Worm (Caenorhabditis elegans) whole organism, midembryonic: ENCODE measurements around the gene C33E10.1.

Experiments
- T22C8.4 ChIP-seq: fragments of 200-800 bp; sonication (Bioruptor generic); IDR thresholded peaks from 2 replicates; pipeline ENCODE4 v1.3.6; 2022; ENCODE audit warnings: missing genetic modification characterization, missing compliant biosample characterization
- cog-1 ChIP-seq: sonication (generic microtip); optimal IDR thresholded peaks from 2 replicates; lab custom pipeline; 2016; ENCODE audit warnings: missing genetic modification characterization, missing compliant biosample characterization
- flt-1 ChIP-seq: fragments of 200-800 bp; sonication (Bioruptor generic); IDR thresholded peaks from 2 replicates; pipeline ENCODE4 v1.3.6; 2022; ENCODE audit warnings: missing genetic modification characterization, missing compliant biosample characterization
- med-1 ChIP-seq: sonication (generic microtip); optimal IDR thresholded peaks from 2 replicates; lab custom pipeline; 2017; ENCODE audit warnings: missing genetic modification characterization, mild to moderate bottlenecking, missing compliant biosample characterization, antibody characterized with exemption, missing genetic modification reagents; ENCODE audit not compliant: insufficient read depth
- ref-1 ChIP-seq: fragments of 200-800 bp; sonication (Bioruptor generic); conservative IDR thresholded peaks from 2 replicates; pipeline ENCODE4 v1.3.6; 2022; ENCODE audit warnings: missing genetic modification reagents, missing genetic modification characterization, missing compliant biosample characterization
- tab-1 ChIP-seq: fragments of 200-800 bp; sonication (Bioruptor generic); IDR thresholded peaks from 2 replicates; pipeline ENCODE4 v1.3.6; 2022; ENCODE audit warnings: missing genetic modification characterization, missing compliant biosample characterization
- ztf-29 ChIP-seq: fragments of 200-800 bp; sonication (Bioruptor generic); IDR thresholded peaks from 2 replicates; pipeline ENCODE4 v1.3.6; 2022; ENCODE audit warnings: missing genetic modification reagents, missing genetic modification characterization, missing compliant biosample characterization

ce11 chrX:17338944-17339343, 33.9 kb downstream of the C33E10.1 start:
- no peak for TF ChIP-seq flt-1 (GFP tag; lab: Robert Waterston, UW)
- no peak for TF ChIP-seq ztf-29 (GFP tag; lab: Robert Waterston, UW)
- no peak for TF ChIP-seq med-1 (GFP tag; lab: Kevin White, UChicago)
- TF ChIP-seq ref-1 (GFP tag; lab: Robert Waterston, UW): no peak
- no peak for TF ChIP-seq cog-1 (tag; lab: Kevin White, UChicago)
- no peak for TF ChIP-seq tab-1
- TF ChIP-seq T22C8.4 (GFP tag; lab: Robert Waterston, UW): no peak
